Worm (Caenorhabditis elegans) whole organism, late embryonic: ENCODE measurements around the gene hst-3.1.

Experiments used
- hlh-6 ChIP-seq: sonication (generic microtip); optimal IDR thresholded peaks from 2 replicates; lab custom pipeline; 2016; ENCODE audit warnings: missing genotype, missing genetic modification characterization, missing compliant biosample characterization
- pha-4 ChIP-seq: fragments of 150-350 bp; optimal IDR thresholded peaks from 2 replicates; lab custom pipeline; 2018; ENCODE audit warnings: missing biosample characterization, missing genetic modification reagents, missing genetic modification characterization

ce11 chrII:6198468-6198867, 29.4 kb upstream of the hst-3.1 start, which contains the start of gene szy-4:
- no peak for TF ChIP-seq hlh-6 (tag; lab: Kevin White, UChicago)
- TF ChIP-seq pha-4 (tag; lab: Kevin White, UChicago) = no peak
